Worm (Caenorhabditis elegans) whole organism, L3 larva: ENCODE measurements around the gene srx-117.

Experiments
- R02D3.7 ChIP-seq: fragments of 150-350 bp; optimal IDR thresholded peaks from 2 replicates; lab custom pipeline; 2014; ENCODE audit warnings: missing biosample characterization, missing genetic modification characterization
- ZK546.5 ChIP-seq: sonication (generic microtip); optimal IDR thresholded peaks from 2 replicates; lab custom pipeline; 2017; ENCODE audit warnings: missing biosample characterization, missing genetic modification characterization
- aly-2 ChIP-seq: fragments of 150-350 bp; optimal IDR thresholded peaks from 2 replicates; lab custom pipeline; 2014; ENCODE audit warnings: missing biosample characterization, missing genetic modification characterization
- ama-1 ChIP-seq: fragments of 150-350 bp; optimal IDR thresholded peaks from 2 replicates; lab custom pipeline; 2018
- ceh-16 ChIP-seq: sonication (generic microtip); optimal IDR thresholded peaks from 2 replicates; lab custom pipeline; 2017; ENCODE audit warnings: missing biosample characterization, missing genetic modification characterization
- ceh-28 ChIP-seq: fragments of 150-350 bp; optimal IDR thresholded peaks from 2 replicates; lab custom pipeline; 2014; ENCODE audit warnings: missing biosample characterization, missing genetic modification reagents, missing genetic modification characterization
- ceh-82 ChIP-seq: fragments of 150-350 bp; optimal IDR thresholded peaks from 2 replicates; lab custom pipeline; 2014; ENCODE audit warnings: missing biosample characterization, missing genetic modification characterization
- ceh-9 ChIP-seq: sonication (generic microtip); optimal IDR thresholded peaks from 2 replicates; lab custom pipeline; 2018; ENCODE audit warnings: missing biosample characterization, missing genetic modification characterization
- daf-12 ChIP-seq: fragments of 150-350 bp; optimal IDR thresholded peaks from 2 replicates; lab custom pipeline; 2014; ENCODE audit warnings: missing biosample characterization, missing genetic modification reagents, missing genetic modification characterization
- egl-5 ChIP-seq: fragments of 150-350 bp; optimal IDR thresholded peaks from 2 replicates; lab custom pipeline; 2017; ENCODE audit warnings: missing biosample characterization, missing genetic modification reagents, missing genetic modification characterization, inconsistent platforms
- elt-1 ChIP-seq: fragments of 150-350 bp; optimal IDR thresholded peaks from 2 replicates; lab custom pipeline; 2014; ENCODE audit warnings: missing biosample characterization, missing genetic modification characterization
- elt-2 ChIP-seq: sonication (generic microtip); optimal IDR thresholded peaks from 2 replicates; lab custom pipeline; 2016; ENCODE audit warnings: missing genetic modification reagents, mild to moderate bottlenecking, missing genetic modification characterization, missing compliant biosample characterization
- fkh-10 ChIP-seq: sonication (generic microtip); optimal IDR thresholded peaks from 2 replicates; lab custom pipeline; 2017; ENCODE audit warnings: missing biosample characterization, missing genetic modification reagents, missing genetic modification characterization
- fkh-2 ChIP-seq: fragments of 150-350 bp; optimal IDR thresholded peaks from 2 replicates; lab custom pipeline; 2014; ENCODE audit warnings: missing biosample characterization, missing genetic modification reagents, missing genetic modification characterization
- fos-1 ChIP-seq: fragments of 150-350 bp; optimal IDR thresholded peaks from 2 replicates; lab custom pipeline; 2014; ENCODE audit warnings: missing biosample characterization, missing genetic modification characterization
- hmg-11 ChIP-seq: sonication (generic microtip); optimal IDR thresholded peaks from 2 replicates; lab custom pipeline; 2016; ENCODE audit warnings: missing genetic modification characterization, missing compliant biosample characterization
- jun-1 ChIP-seq: fragments of 150-350 bp; optimal IDR thresholded peaks from 2 replicates; lab custom pipeline; 2014; ENCODE audit warnings: missing biosample characterization, missing genetic modification reagents, missing genetic modification characterization
- lin-39 ChIP-seq: fragments of 150-350 bp; optimal IDR thresholded peaks from 2 replicates; lab custom pipeline; 2018; ENCODE audit warnings: missing biosample characterization, missing genetic modification reagents, missing genetic modification characterization
- mdl-1 ChIP-seq: fragments of 150-350 bp; optimal IDR thresholded peaks from 2 replicates; lab custom pipeline; 2014; ENCODE audit warnings: missing biosample characterization, missing genetic modification characterization
- mml-1 ChIP-seq: fragments of 150-350 bp; sonication (generic microtip); optimal IDR thresholded peaks from 3 replicates; lab custom pipeline; 2014; ENCODE audit warnings: missing biosample characterization, missing genetic modification characterization
- nfya-1 ChIP-seq: sonication (generic microtip); optimal IDR thresholded peaks from 2 replicates; lab custom pipeline; 2017; ENCODE audit warnings: missing genetic modification characterization, mild to moderate bottlenecking, missing compliant biosample characterization, antibody characterized with exemption, moderate library complexity; ENCODE audit not compliant: insufficient read depth
- nhr-11 ChIP-seq: fragments of 150-350 bp; optimal IDR thresholded peaks from 2 replicates; lab custom pipeline; 2014; ENCODE audit warnings: missing biosample characterization, missing genetic modification characterization
- nhr-12 ChIP-seq: fragments of 150-350 bp; optimal IDR thresholded peaks from 2 replicates; lab custom pipeline; 2014; ENCODE audit warnings: missing biosample characterization, missing genetic modification characterization
- nhr-23 ChIP-seq: fragments of 150-350 bp; optimal IDR thresholded peaks from 2 replicates; lab custom pipeline; 2014; ENCODE audit warnings: missing biosample characterization, missing genetic modification reagents, missing genetic modification characterization
- nhr-237 ChIP-seq: fragments of 150-350 bp; optimal IDR thresholded peaks from 2 replicates; lab custom pipeline; 2014; ENCODE audit warnings: missing biosample characterization, missing genetic modification characterization
- nhr-25 ChIP-seq: sonication (generic microtip); optimal IDR thresholded peaks from 2 replicates; lab custom pipeline; 2017; ENCODE audit warnings: missing biosample characterization, missing genetic modification characterization
- nhr-28 ChIP-seq: fragments of 150-350 bp; optimal IDR thresholded peaks from 2 replicates; lab custom pipeline; 2014; ENCODE audit warnings: missing biosample characterization, missing genetic modification characterization
- nhr-76 ChIP-seq: fragments of 150-350 bp; sonication (generic microtip); optimal IDR thresholded peaks from 5 replicates; lab custom pipeline; 2014; ENCODE audit warnings: missing biosample characterization, missing genetic modification characterization
- nhr-77 ChIP-seq: fragments of 150-350 bp; optimal IDR thresholded peaks from 2 replicates; lab custom pipeline; 2014; ENCODE audit warnings: missing biosample characterization, missing genetic modification characterization
- pha-4 ChIP-seq: fragments of 150-350 bp; optimal IDR thresholded peaks from 2 replicates; lab custom pipeline; 2014; ENCODE audit warnings: missing biosample characterization, missing genetic modification reagents, missing genetic modification characterization
- pqm-1 ChIP-seq: fragments of 150-350 bp; optimal IDR thresholded peaks from 2 replicates; lab custom pipeline; 2017; ENCODE audit warnings: missing biosample characterization, missing genetic modification characterization, inconsistent platforms
- sea-2 ChIP-seq: fragments of 150-350 bp; sonication (generic microtip); optimal IDR thresholded peaks from 4 replicates; lab custom pipeline; 2014; ENCODE audit warnings: missing biosample characterization, missing genetic modification reagents, missing genetic modification characterization
- tbx-2 ChIP-seq: sonication (generic microtip); optimal IDR thresholded peaks from 2 replicates; lab custom pipeline; 2016; ENCODE audit warnings: mild to moderate bottlenecking, missing genetic modification characterization, missing compliant biosample characterization
- unc-62 ChIP-seq: fragments of 150-350 bp; sonication (generic microtip); optimal IDR thresholded peaks from 4 replicates; lab custom pipeline; 2014; ENCODE audit warnings: missing biosample characterization, missing genetic modification reagents, missing genetic modification characterization
- ztf-11 ChIP-seq: fragments of 150-350 bp; optimal IDR thresholded peaks from 2 replicates; lab custom pipeline; 2014; ENCODE audit warnings: missing biosample characterization, missing genetic modification characterization
- ztf-4 ChIP-seq: fragments of 150-350 bp; optimal IDR thresholded peaks from 2 replicates; lab custom pipeline; 2014; ENCODE audit warnings: missing biosample characterization, missing genetic modification characterization

srx-117 gene

ce11 chrV:5610186-5610585, 34.1 kb upstream of the srx-117 start:
- TF ChIP-seq pha-4 (tag; lab: Kevin White, UChicago): no peak
- no peak for TF ChIP-seq ama-1
- no peak for TF ChIP-seq nhr-76 (tag; lab: Kevin White, UChicago)
- no peak for TF ChIP-seq nhr-11 (tag; lab: Kevin White, UChicago)
- TF ChIP-seq mdl-1 (tag; lab: Kevin White, UChicago): no peak
- no peak for TF ChIP-seq nhr-28
- TF ChIP-seq nfya-1 (tag; lab: Kevin White, UChicago): no peak
- TF ChIP-seq pqm-1: no peak
- TF ChIP-seq nhr-25: no peak
- TF ChIP-seq elt-2 (tag; lab: Kevin White, UChicago): no peak
- no peak for TF ChIP-seq fos-1 (tag; lab: Kevin White, UChicago)
- TF ChIP-seq sea-2 (GFP tag; lab: Kevin White, UChicago): no peak
- no peak for TF ChIP-seq fkh-10
- no peak for TF ChIP-seq ZK546.5
- no peak for TF ChIP-seq ztf-11 (tag; lab: Kevin White, UChicago)
- TF ChIP-seq nhr-237 (tag; lab: Kevin White, UChicago): no peak
- TF ChIP-seq nhr-12: no peak

ce11 chrV:5613109-5613508, 31.2 kb upstream of the srx-117 start, which contains the start of gene lrpc-1:
lrpc-1 (minus strand) TSS chrV:5613209.
- TF ChIP-seq mml-1 (tag; lab: Kevin White, UChicago): no peak
- TF ChIP-seq nhr-12: no peak
- no peak for TF ChIP-seq nhr-77
- TF ChIP-seq ceh-28 (tag; lab: Kevin White, UChicago): no peak
- no peak for TF ChIP-seq ceh-16 (tag; lab: Kevin White, UChicago)
- no peak for TF ChIP-seq ama-1
- no peak for TF ChIP-seq ceh-82
- no peak for TF ChIP-seq jun-1 (tag; lab: Kevin White, UChicago)
- TF ChIP-seq R02D3.7 (tag; lab: Kevin White, UChicago): no peak
- TF ChIP-seq nhr-76 (tag; lab: Kevin White, UChicago): no peak
- TF ChIP-seq daf-12 (tag; lab: Kevin White, UChicago): no peak
- no peak for TF ChIP-seq fkh-2 (tag; lab: Kevin White, UChicago)
- no peak for TF ChIP-seq nhr-23
- TF ChIP-seq sea-2 (GFP tag; lab: Kevin White, UChicago): no peak
- TF ChIP-seq pqm-1: no peak
- TF ChIP-seq nhr-237 (tag; lab: Kevin White, UChicago): no peak
- TF ChIP-seq mdl-1 (tag; lab: Kevin White, UChicago): no peak
- TF ChIP-seq aly-2 (tag; lab: Kevin White, UChicago): no peak
- TF ChIP-seq, all 47 proteins: peak for 0

- TF ChIP-seq R02D3.7 (tag; lab: Kevin White, UChicago): no peak
- no peak for TF ChIP-seq lin-39 (tag; lab: Kevin White, UChicago)
- no peak for TF ChIP-seq tbx-2 (tag; lab: Kevin White, UChicago)
Measured at ce11 chrV:5614724-5615123, 29.5 kb upstream of the srx-117 start, which contains the start of gene M03E7.3. M03E7.3 (plus strand) TSS chrV:5615024.

ce11 chrV:5617301-5617700, 27.0 kb upstream of the srx-117 start, which contains the start of gene M03E7.2:
M03E7.2 (plus strand) TSS chrV:5617601.
- TF ChIP-seq elt-1 (tag; lab: Kevin White, UChicago): no peak
- no peak for TF ChIP-seq mml-1 (tag; lab: Kevin White, UChicago)
- TF ChIP-seq, all 47 proteins: peak for 0

- TF ChIP-seq nfya-1 (tag; lab: Kevin White, UChicago) (peak; percentile 27), pha-4 (tag; lab: Kevin White, UChicago) (peak; percentile 39), ztf-4 (tag; lab: Kevin White, UChicago) (no peak)
- TF ChIP-seq, all 47 proteins: peak for 2
Measured at ce11 chrV:5619372-5619771, 24.9 kb upstream of the srx-117 start.

- TF ChIP-seq egl-5 (peak; percentile 21), R02D3.7 (tag; lab: Kevin White, UChicago) (no peak), mdl-1 (tag; lab: Kevin White, UChicago) (no peak), unc-62 (GFP tag; lab: Kevin White, UChicago) (no peak), hmg-11 (tag; lab: Kevin White, UChicago) (no peak), ceh-9 (no peak)
Measured at ce11 chrV:5620040-5620439, 24.2 kb upstream of the srx-117 start, which contains the start of gene memb-2. memb-2 (minus strand) TSS chrV:5620140.
